Fruit fly (Drosophila melanogaster): ENCODE results near the gene Ras85D.
A peak's percentile ranks its signal among the peaks of the same experiment; 100 is the strongest.

Gene Ras85D

DNA sequence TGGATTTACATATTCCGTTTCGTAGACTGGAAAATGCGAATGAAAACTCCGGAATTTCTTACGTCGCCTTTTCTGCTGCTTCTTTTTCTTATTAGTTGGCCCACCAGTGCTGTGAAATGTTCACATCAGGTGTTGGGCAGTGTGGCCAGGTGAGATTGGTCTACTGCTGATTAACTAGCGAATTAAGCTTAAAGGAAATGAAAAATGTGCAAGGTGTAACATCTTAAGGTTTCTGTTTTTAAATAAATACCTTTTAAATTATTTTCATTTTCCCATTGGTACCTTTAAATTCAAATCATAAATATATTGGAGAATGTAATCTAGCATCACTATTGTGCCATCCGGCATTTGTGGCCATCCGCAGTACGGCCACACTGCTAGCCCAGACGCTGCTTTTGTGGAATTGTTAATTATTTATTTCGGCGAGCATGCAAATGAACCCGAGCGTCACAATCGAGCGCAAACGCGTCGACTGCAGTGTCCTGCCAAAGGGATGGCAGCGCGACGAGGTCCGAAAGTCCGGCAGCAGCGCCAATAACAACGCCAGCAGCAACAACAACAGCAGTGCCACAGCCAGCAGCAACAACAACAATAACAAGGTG lies 46.6 kb upstream of the Ras85D start, which contains the start of the genes AP-1mu and MBD-like:
TSS of gene AP-1mu (minus strand) at position 113 of the 602 bp plus-strand sequence.
TSS of gene MBD-like (plus strand) at position 348 of the 602 bp plus-strand sequence.
- TF ChIP-seq Myc (optimal IDR thresholded peaks at IDR 0.05) (peak; percentile 67), OdsH (GFP tag; optimal IDR thresholded peaks at IDR 0.05) (peak; percentile 57), Vsx2 (GFP tag; optimal IDR thresholded peaks at IDR 0.05; ENCODE audit: partially characterized antibody) (no peak), Abd-B (GFP tag; optimal IDR thresholded peaks at IDR 0.05) (no peak), Rel (GFP tag; optimal IDR thresholded peaks at IDR 0.05) (no peak), Rel (tag; optimal IDR thresholded peaks at IDR 0.05) (peak; percentile 50), jim (GFP tag; optimal IDR thresholded peaks at IDR 0.05) (no peak), HLH106 (tag; optimal IDR thresholded peaks at IDR 0.05) (peak; percentile 73), Dfd (GFP tag; optimal IDR thresholded peaks at IDR 0.05) (no peak), CG32264 (GFP tag; optimal IDR thresholded peaks at IDR 0.05) (no peak), dmrt93B (GFP tag; optimal IDR thresholded peaks at IDR 0.05) (no peak), foxo (GFP tag; optimal IDR thresholded peaks at IDR 0.05) (peak in 1 of 2 experiments; percentile 78), tai (GFP tag; optimal IDR thresholded peaks at IDR 0.05) (no peak), ey (GFP tag; optimal IDR thresholded peaks at IDR 0.05) (peak; percentile 73), sage (GFP tag; optimal IDR thresholded peaks at IDR 0.05) (no peak), brk (GFP tag; optimal IDR thresholded peaks at IDR 0.05) (no peak), h (GFP tag; optimal IDR thresholded peaks at IDR 0.05) (peak; percentile 81), Hnf4 (GFP tag; optimal IDR thresholded peaks at IDR 0.05) (no peak), Sp1 (GFP tag; optimal IDR thresholded peaks at IDR 0.05) (peak; percentile 67), fru (GFP tag; optimal IDR thresholded peaks at IDR 0.05) (peak; percentile 75), psq (GFP tag; optimal IDR thresholded peaks at IDR 0.05) (peak; percentile 66), Jra (GFP tag; optimal IDR thresholded peaks at IDR 0.05) (peak; percentile 73), usp (GFP tag; optimal IDR thresholded peaks at IDR 0.05) (no peak), br (GFP tag; optimal IDR thresholded peaks at IDR 0.05) (no peak), Hr83 (GFP tag; optimal IDR thresholded peaks at IDR 0.05; ENCODE audit: poor library complexity, severe bottlenecking) (no peak), Dif (GFP tag; optimal IDR thresholded peaks at IDR 0.05; ENCODE audit: partially characterized antibody) (no peak), dsf (GFP tag; optimal IDR thresholded peaks at IDR 0.05; ENCODE audit: borderline replicate concordance) (no peak), CG9705 (GFP tag; optimal IDR thresholded peaks at IDR 0.05) (peak; percentile 61), sv (GFP tag; optimal IDR thresholded peaks at IDR 0.05) (peak; percentile 40), pan (optimal IDR thresholded peaks at IDR 0.05) (no peak), GATAd (GFP tag; optimal IDR thresholded peaks at IDR 0.05) (no peak), Mio (GFP tag; optimal IDR thresholded peaks at IDR 0.05) (no peak), CrebA (GFP tag; optimal IDR thresholded peaks at IDR 0.05; ENCODE audit: borderline replicate concordance) (no peak), woc (GFP tag; optimal IDR thresholded peaks at IDR 0.05) (peak; percentile 67), rgr (GFP tag; optimal IDR thresholded peaks at IDR 0.05) (peak; percentile 71)

DNA sequence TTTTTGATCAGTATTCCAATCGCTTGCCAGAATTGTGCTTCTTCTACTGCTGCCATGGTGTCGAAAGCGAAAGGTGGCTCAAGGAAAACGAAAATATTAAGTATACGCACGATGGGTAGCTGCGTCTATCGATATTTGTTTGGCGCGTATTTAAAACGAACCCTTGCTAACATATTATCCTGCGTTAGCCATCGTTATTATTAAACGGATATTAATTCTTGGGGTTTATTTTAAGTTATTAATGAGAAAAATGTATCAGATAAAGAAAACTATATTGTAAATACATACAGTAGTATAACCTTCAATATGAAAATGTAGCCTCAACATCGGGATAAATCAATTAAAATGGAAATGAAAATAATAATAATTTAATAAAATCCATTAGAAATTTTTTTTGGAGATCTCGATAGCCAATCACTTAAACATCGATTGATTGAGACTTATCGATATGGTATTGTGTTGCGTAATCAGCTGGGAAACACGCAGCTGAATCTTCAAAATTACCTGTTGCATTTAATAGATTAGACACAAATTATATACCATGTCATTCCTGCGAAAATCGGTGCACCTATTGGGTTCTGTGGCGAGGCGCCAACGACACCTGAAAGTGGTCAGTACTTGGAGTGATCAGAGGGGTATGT lies 42.6 kb upstream of the Ras85D start, which contains the start of the genes CG9386 and BckdhA:
TSS of gene CG9386 (minus strand) at position 75 of the 641 bp plus-strand sequence.
TSS of gene BckdhA (plus strand) at position 452 of the 641 bp plus-strand sequence.
- TF ChIP-seq lola (GFP tag; optimal IDR thresholded peaks at IDR 0.05) (no peak), GATAd (GFP tag; optimal IDR thresholded peaks at IDR 0.05) (no peak), Sp1 (GFP tag; optimal IDR thresholded peaks at IDR 0.05) (peak; percentile 48), Vsx2 (GFP tag; optimal IDR thresholded peaks at IDR 0.05; ENCODE audit: partially characterized antibody) (no peak), OdsH (GFP tag; optimal IDR thresholded peaks at IDR 0.05) (peak; percentile 21), Rel (GFP tag; optimal IDR thresholded peaks at IDR 0.05) (no peak), Rel (tag; optimal IDR thresholded peaks at IDR 0.05) (peak; percentile 82), foxo (GFP tag; optimal IDR thresholded peaks at IDR 0.05) (peak in 1 of 2 experiments; percentile 62), fru (GFP tag; optimal IDR thresholded peaks at IDR 0.05) (peak; percentile 41), CG9705 (GFP tag; optimal IDR thresholded peaks at IDR 0.05) (no peak), N (GFP tag; optimal IDR thresholded peaks at IDR 0.05) (no peak), ey (GFP tag; optimal IDR thresholded peaks at IDR 0.05) (peak; percentile 13), woc (GFP tag; optimal IDR thresholded peaks at IDR 0.05) (peak; percentile 48), Hnf4 (GFP tag; optimal IDR thresholded peaks at IDR 0.05) (no peak), rgr (GFP tag; optimal IDR thresholded peaks at IDR 0.05) (peak; percentile 54), dl (GFP tag; optimal IDR thresholded peaks at IDR 0.05; ENCODE audit: insufficient read depth in 1 of 2, partially characterized antibody in 2 of 2) (no peak), Myc (optimal IDR thresholded peaks at IDR 0.05) (no peak), dmrt93B (GFP tag; optimal IDR thresholded peaks at IDR 0.05) (no peak), sage (GFP tag; optimal IDR thresholded peaks at IDR 0.05) (no peak), CrebA (GFP tag; optimal IDR thresholded peaks at IDR 0.05; ENCODE audit: borderline replicate concordance) (no peak), psq (GFP tag; optimal IDR thresholded peaks at IDR 0.05) (peak; percentile 40), Jra (GFP tag; optimal IDR thresholded peaks at IDR 0.05) (peak; percentile 18), Dif (GFP tag; optimal IDR thresholded peaks at IDR 0.05; ENCODE audit: partially characterized antibody) (no peak), h (GFP tag; optimal IDR thresholded peaks at IDR 0.05) (peak; percentile 57), HLH106 (tag; optimal IDR thresholded peaks at IDR 0.05) (peak; percentile 31), Hr83 (GFP tag; optimal IDR thresholded peaks at IDR 0.05; ENCODE audit: poor library complexity, severe bottlenecking) (peak; percentile 48), tai (GFP tag; optimal IDR thresholded peaks at IDR 0.05) (no peak), Dfd (GFP tag; optimal IDR thresholded peaks at IDR 0.05) (no peak), jim (GFP tag; optimal IDR thresholded peaks at IDR 0.05) (no peak)

Data from whole organism, wandering third instar larva.